Fruit fly (Drosophila melanogaster) whole organism: ENCODE data around the gene ACXD.

Experiments
- CG8478 ChIP-seq: fragments of >200 bp; optimal IDR thresholded peaks from 2 replicates; lab custom pipeline; 2018; ENCODE audit warnings: inconsistent platforms
- Dll ChIP-seq: fragments of >200 bp; optimal IDR thresholded peaks from 2 replicates; lab custom pipeline; 2017
- EcR ChIP-seq, 2 experiments: fragments of >200 bp; optimal IDR thresholded peaks; 2 replicates each; lab custom pipeline; 2017; ENCODE audit warnings: missing biosample characterization in 2 of 2, missing genetic modification characterization in 2 of 2, missing genetic modification reagents in 2 of 2
- pan ChIP-seq: fragments of >200 bp; optimal IDR thresholded peaks from 2 replicates; lab custom pipeline; 2017
- psq ChIP-seq: fragments of >200 bp; optimal IDR thresholded peaks from 2 replicates; lab custom pipeline; 2017
- usp ChIP-seq: fragments of >200 bp; optimal IDR thresholded peaks from 2 replicates; lab custom pipeline; 2017; ENCODE audit warnings: missing biosample characterization, missing genetic modification characterization, mixed read lengths

ACXD gene

DNA sequence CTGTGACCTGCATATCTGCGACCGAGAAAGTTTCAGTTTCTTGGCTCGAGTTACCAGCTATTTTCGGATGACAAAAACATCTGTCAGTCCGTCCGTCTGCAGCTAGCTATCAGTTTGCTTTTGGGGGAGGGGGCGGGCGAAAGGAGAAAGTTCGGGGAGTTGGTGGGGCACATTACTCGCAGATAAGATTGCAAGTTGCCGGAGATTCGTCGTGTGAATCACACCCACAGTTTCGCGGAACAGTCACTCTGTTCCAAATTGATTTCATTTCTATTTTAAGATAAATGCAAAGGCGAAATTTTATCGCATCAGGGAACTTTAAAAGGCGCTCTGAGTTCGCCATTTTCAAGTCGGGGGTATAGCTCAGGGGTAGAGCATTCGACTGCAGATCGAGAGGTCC, 36.0 kb downstream of the ACXD start:
- TF ChIP-seq Dll (lab: Kevin White, UChicago) = no peak
- no peak for TF ChIP-seq CG8478 (lab: Kevin White, UChicago)
- TF ChIP-seq pan (lab: Kevin White, UChicago) = no peak
- no peak for TF ChIP-seq EcR (GFP tag; optimal IDR thresholded peaks at IDR 0.05; lab: Kevin White, UChicago)
- no peak for TF ChIP-seq usp (GFP tag; lab: Kevin White, UChicago)
- no peak for TF ChIP-seq psq (lab: Kevin White, UChicago)

- no peak for TF ChIP-seq pan (lab: Kevin White, UChicago)
- TF ChIP-seq psq (lab: Kevin White, UChicago) = no peak
- no peak for TF ChIP-seq Dll (lab: Kevin White, UChicago)
- TF ChIP-seq EcR (GFP tag; optimal IDR thresholded peaks at IDR 0.05; lab: Kevin White, UChicago) = no peak
- no peak for TF ChIP-seq CG8478 (lab: Kevin White, UChicago)
Measured at dm6 chr3L:2276250-2276649, 38.8 kb downstream of the ACXD start, which contains the start of gene yellow-g2. yellow-g2 (plus strand) TSS chr3L:2276550.

DNA sequence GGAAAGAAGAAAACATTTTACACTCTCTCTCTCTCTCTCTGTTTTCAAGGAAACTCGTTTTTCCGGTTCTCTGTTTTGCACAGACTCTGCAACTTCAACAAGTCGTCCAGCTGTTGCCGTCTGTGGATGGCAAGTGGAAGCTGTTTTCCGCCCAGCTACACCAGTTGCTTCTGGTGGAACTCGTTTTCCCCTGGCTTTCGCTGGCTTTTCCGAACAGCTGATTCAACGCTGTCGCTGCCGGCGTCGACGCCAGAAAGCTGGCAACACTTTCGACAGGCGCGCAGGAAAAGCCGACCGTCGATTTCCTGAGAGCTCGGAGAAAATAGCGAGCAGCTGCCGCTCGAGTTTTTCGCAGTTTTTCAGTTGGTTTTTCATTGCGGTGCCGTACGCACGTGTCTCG, 45.1 kb downstream of the ACXD start, which contains the start of gene MsR2:
MsR2 (plus strand) TSS at position 378 of the 400 bp plus-strand sequence.
- TF ChIP-seq pan (lab: Kevin White, UChicago) (no peak), psq (lab: Kevin White, UChicago) (no peak), usp (GFP tag; lab: Kevin White, UChicago) (no peak), EcR (GFP tag; optimal IDR thresholded peaks at IDR 0.05; lab: Kevin White, UChicago) (no peak), CG8478 (lab: Kevin White, UChicago) (no peak), Dll (lab: Kevin White, UChicago) (no peak)
